Fruit fly (Drosophila melanogaster) whole organism, embryonic: ENCODE measurements around the gene CG12522.
A peak's percentile ranks its signal among the peaks of the same experiment; 100 is the strongest.

Experiments used
- Abd-B ChIP-seq: fragments of 200-800 bp; sonication (Bioruptor generic); optimal IDR thresholded peaks from 2 replicates; lab custom pipeline; 2018; ENCODE audit warnings: missing biosample characterization, mild to moderate bottlenecking, missing genetic modification characterization, moderate library complexity
- Bdp1 ChIP-seq: fragments of 200-800 bp; sonication (Bioruptor generic); optimal IDR thresholded peaks from 3 replicates; lab custom pipeline; 2016; ENCODE audit warnings: missing biosample characterization, missing genetic modification characterization
- CG10267 ChIP-seq: fragments of 200-800 bp; sonication (Bioruptor generic); optimal IDR thresholded peaks from 2 replicates; lab custom pipeline; 2018; ENCODE audit warnings: missing biosample characterization, mild to moderate bottlenecking, missing genetic modification characterization, moderate library complexity
- CG10274 ChIP-seq: fragments of 200-800 bp; sonication (Bioruptor generic); optimal IDR thresholded peaks from 3 replicates; lab custom pipeline; 2017; ENCODE audit warnings: missing biosample characterization, mild to moderate bottlenecking, missing genetic modification characterization
- CG11696 ChIP-seq: fragments of 200-800 bp; sonication (Bioruptor generic); IDR thresholded peaks from 2 replicates; pipeline ENCODE4 v1.3.6; 2022; ENCODE audit warnings: missing biosample characterization, missing genetic modification characterization
- CG12104 ChIP-seq: fragments of 200-800 bp; sonication (Bioruptor generic); optimal IDR thresholded peaks from 3 replicates; lab custom pipeline; 2016; ENCODE audit warnings: missing biosample characterization, missing genetic modification characterization
- CG14667 ChIP-seq: fragments of 200-800 bp; sonication (Bioruptor generic); IDR thresholded peaks from 2 replicates; pipeline ENCODE4 v1.3.6; 2022; ENCODE audit warnings: missing biosample characterization, missing genetic modification characterization
- CG14710 ChIP-seq: fragments of 200-800 bp; sonication (Bioruptor generic); optimal IDR thresholded peaks from 3 replicates; lab custom pipeline; 2019; ENCODE audit warnings: missing biosample characterization, mild to moderate bottlenecking, missing genetic modification characterization, moderate library complexity
- CG15601 ChIP-seq: fragments of 200-800 bp; sonication (Bioruptor generic); optimal IDR thresholded peaks from 3 replicates; lab custom pipeline; 2019; ENCODE audit warnings: missing biosample characterization, mild to moderate bottlenecking, missing genetic modification characterization, moderate library complexity
- CG17385 ChIP-seq: fragments of 200-800 bp; sonication (Bioruptor generic); optimal IDR thresholded peaks from 3 replicates; lab custom pipeline; 2018; ENCODE audit warnings: missing biosample characterization, mild to moderate bottlenecking, missing genetic modification characterization
- CG2129 ChIP-seq: fragments of 200-800 bp; sonication (Bioruptor generic); IDR thresholded peaks from 2 replicates; pipeline ENCODE4 v1.3.6; 2022; ENCODE audit warnings: missing biosample characterization, missing genetic modification characterization; ENCODE audit not compliant: partially characterized antibody
- CG3065 ChIP-seq: fragments of 200-800 bp; sonication (Bioruptor generic); optimal IDR thresholded peaks from 2 replicates; lab custom pipeline; 2016; ENCODE audit warnings: missing biosample characterization, missing genetic modification characterization
- CG4820 ChIP-seq: fragments of 200-800 bp; sonication (Bioruptor generic); optimal IDR thresholded peaks from 3 replicates; lab custom pipeline; 2016; ENCODE audit warnings: missing biosample characterization, missing genetic modification characterization
- CG6813 ChIP-seq: fragments of 200-800 bp; sonication (Bioruptor generic); optimal IDR thresholded peaks from 2 replicates; lab custom pipeline; 2017; ENCODE audit warnings: missing biosample characterization, missing genetic modification characterization, mild to moderate bottlenecking, moderate library complexity, missing genetic modification reagents
- CG7963 ChIP-seq: fragments of 200-800 bp; sonication (Bioruptor generic); IDR thresholded peaks from 3 replicates; pipeline ENCODE4 v1.3.6; 2022; ENCODE audit warnings: missing biosample characterization, missing genetic modification characterization; ENCODE audit not compliant: partially characterized antibody
- CG8478 ChIP-seq: fragments of >200 bp; optimal IDR thresholded peaks from 2 replicates; lab custom pipeline; 2018
- CkIIα-i1 ChIP-seq: fragments of 200-800 bp; sonication (Bioruptor generic); IDR thresholded peaks from 2 replicates; pipeline ENCODE4 v1.3.6; 2022; ENCODE audit warnings: missing biosample characterization, missing genetic modification characterization
- D ChIP-seq, 2 experiments: fragments of 200-800 bp in 1 of 2; fragments of >200 bp in 1 of 2; sonication (Bioruptor generic) in 1 of 2; optimal IDR thresholded peaks; 2 replicates in 1 of 2; 3 replicates in 1 of 2; lab custom pipeline; 2017; ENCODE audit warnings: mild to moderate bottlenecking in 1 of 2, missing biosample characterization in 1 of 2, missing genetic modification characterization in 1 of 2, missing genetic modification reagents in 1 of 2
- D19A ChIP-seq: fragments of 200-800 bp; optimal IDR thresholded peaks from 3 replicates; lab custom pipeline; 2019; ENCODE audit warnings: missing biosample characterization, mild to moderate bottlenecking, missing genetic modification characterization, moderate library complexity
- Deaf1 ChIP-seq: fragments of 200-800 bp; optimal IDR thresholded peaks from 3 replicates; lab custom pipeline; 2019; ENCODE audit warnings: missing biosample characterization, mild to moderate bottlenecking, missing genetic modification characterization, moderate library complexity
- Ets65A ChIP-seq: fragments of 200-800 bp; sonication (Bioruptor generic); peaks from one replicate; lab custom pipeline; 2016; ENCODE audit warnings: missing biosample characterization, missing genetic modification characterization
- Fer3 ChIP-seq: fragments of 200-800 bp; sonication (Bioruptor generic); optimal IDR thresholded peaks from 2 replicates; lab custom pipeline; 2018; ENCODE audit warnings: missing biosample characterization, mild to moderate bottlenecking, missing genetic modification characterization, moderate library complexity
- GATAe ChIP-seq: fragments of 200-800 bp; sonication (Bioruptor generic); conservative IDR thresholded peaks from 2 replicates; pipeline ENCODE4 v1.3.6; 2022; ENCODE audit warnings: missing biosample characterization, missing genetic modification characterization
- HLH54F ChIP-seq: fragments of 200-800 bp; sonication (Bioruptor generic); optimal IDR thresholded peaks from 3 replicates; lab custom pipeline; 2016; ENCODE audit warnings: missing biosample characterization, missing genetic modification characterization
- Meics ChIP-seq: fragments of 200-800 bp; sonication (Bioruptor generic); optimal IDR thresholded peaks from 2 replicates; lab custom pipeline; 2017; ENCODE audit warnings: missing biosample characterization, mild to moderate bottlenecking, missing genetic modification characterization
- Nf-YC ChIP-seq: fragments of 200-800 bp; optimal IDR thresholded peaks from 3 replicates; lab custom pipeline; 2019; ENCODE audit warnings: missing biosample characterization, mild to moderate bottlenecking, missing genetic modification characterization, moderate library complexity
- Oaz ChIP-seq: fragments of 200-800 bp; sonication (Bioruptor generic); IDR thresholded peaks from 2 replicates; pipeline ENCODE4 v1.3.6; 2022; ENCODE audit warnings: missing biosample characterization, missing genetic modification characterization
- Ravus ChIP-seq: fragments of 200-800 bp; sonication (Bioruptor generic); IDR thresholded peaks from 2 replicates; pipeline ENCODE4 v1.3.6; 2022; ENCODE audit warnings: missing biosample characterization, missing genetic modification characterization
- ara ChIP-seq: fragments of 200-800 bp; sonication (Bioruptor generic); IDR thresholded peaks from 2 replicates; pipeline ENCODE4 v1.3.6; 2022; ENCODE audit warnings: missing biosample characterization, missing genetic modification characterization
- crp ChIP-seq, 2 experiments: fragments of 200-800 bp; sonication (Bioruptor generic); optimal IDR thresholded peaks; 2 replicates in 1 of 2; 3 replicates in 1 of 2; lab custom pipeline; 2017; ENCODE audit warnings: missing biosample characterization in 2 of 2, missing genetic modification characterization in 2 of 2, mild to moderate bottlenecking in 1 of 2, moderate library complexity in 1 of 2
- en ChIP-seq: fragments of 200-800 bp; sonication (Bioruptor generic); optimal IDR thresholded peaks from 2 replicates; lab custom pipeline; 2016; ENCODE audit warnings: missing biosample characterization, missing genetic modification characterization
- fd3F ChIP-seq: fragments of 200-800 bp; sonication (Bioruptor generic); optimal IDR thresholded peaks from 2 replicates; lab custom pipeline; 2018; ENCODE audit warnings: missing biosample characterization, mild to moderate bottlenecking, missing genetic modification characterization, moderate library complexity
- fd64A ChIP-seq: fragments of 200-800 bp; sonication (Bioruptor generic); optimal IDR thresholded peaks from 3 replicates; lab custom pipeline; 2018; ENCODE audit warnings: missing biosample characterization, mild to moderate bottlenecking, missing genetic modification characterization
- grn ChIP-seq: fragments of 200-800 bp; sonication (Bioruptor generic); optimal IDR thresholded peaks from 3 replicates; lab custom pipeline; 2017; ENCODE audit warnings: missing biosample characterization, missing genetic modification characterization
- gt ChIP-seq: fragments of 200-800 bp; sonication (Bioruptor generic); IDR thresholded peaks from 2 replicates; pipeline ENCODE4 v1.3.6; 2022; ENCODE audit warnings: missing biosample characterization, missing genetic modification characterization
- her ChIP-seq: fragments of 200-800 bp; sonication (Bioruptor generic); optimal IDR thresholded peaks from 2 replicates; lab custom pipeline; 2016; ENCODE audit warnings: missing biosample characterization, missing genetic modification characterization
- lov ChIP-seq, 2 experiments: fragments of 200-800 bp in 1 of 2; fragments of >200 bp in 1 of 2; sonication (Bioruptor generic) in 1 of 2; IDR thresholded peaks in 1 of 2; optimal IDR thresholded peaks in 1 of 2; 2 replicates in 1 of 2; 3 replicates in 1 of 2; pipeline versions ENCODE4 v1.3.6 to Lab custom; 2017 to 2022; ENCODE audit warnings: missing biosample characterization in 1 of 2, missing genetic modification characterization in 1 of 2
- mam ChIP-seq: fragments of 200-800 bp; sonication (Bioruptor generic); optimal IDR thresholded peaks from 3 replicates; lab custom pipeline; 2016; ENCODE audit warnings: missing biosample characterization, missing genetic modification characterization
- org-1 ChIP-seq: fragments of 200-800 bp; sonication (Bioruptor generic); optimal IDR thresholded peaks from 2 replicates; lab custom pipeline; 2017; ENCODE audit warnings: missing biosample characterization, missing genetic modification characterization
- pb ChIP-seq: fragments of 200-800 bp; sonication (Bioruptor generic); optimal IDR thresholded peaks from 3 replicates; lab custom pipeline; 2016; ENCODE audit warnings: missing biosample characterization, missing genetic modification characterization
- ranshi ChIP-seq: fragments of 200-800 bp; sonication (Bioruptor generic); IDR thresholded peaks from 2 replicates; pipeline ENCODE4 v1.3.6; 2022; ENCODE audit warnings: missing biosample characterization, missing genetic modification characterization
- sd ChIP-seq: fragments of 200-800 bp; sonication (Bioruptor generic); optimal IDR thresholded peaks from 3 replicates; lab custom pipeline; 2018; ENCODE audit warnings: missing biosample characterization, mild to moderate bottlenecking, missing genetic modification characterization, moderate library complexity
- stwl ChIP-seq: fragments of 200-800 bp; sonication (Bioruptor generic); optimal IDR thresholded peaks from 3 replicates; lab custom pipeline; 2018; ENCODE audit warnings: missing biosample characterization, mild to moderate bottlenecking, missing genetic modification characterization, moderate library complexity
- tx ChIP-seq: fragments of 200-800 bp; sonication (Bioruptor generic); optimal IDR thresholded peaks from 2 replicates; lab custom pipeline; 2016; ENCODE audit warnings: missing biosample characterization, missing genetic modification characterization
- vnd ChIP-seq: fragments of 200-800 bp; sonication (Bioruptor generic); IDR thresholded peaks from 3 replicates; pipeline ENCODE4 v1.3.6; 2022; ENCODE audit warnings: missing biosample characterization, missing genetic modification characterization; ENCODE audit not compliant: partially characterized antibody
- vvl ChIP-seq: fragments of 200-800 bp; sonication (Bioruptor generic); IDR thresholded peaks from 2 replicates; pipeline ENCODE4 v1.3.6; 2022; ENCODE audit warnings: missing biosample characterization, missing genetic modification characterization
- wor ChIP-seq: fragments of 200-800 bp; sonication (Bioruptor generic); IDR thresholded peaks from 2 replicates; pipeline ENCODE4 v1.3.6; 2022; ENCODE audit warnings: missing biosample characterization, missing genetic modification characterization
- yki ChIP-seq: fragments of >200 bp; optimal IDR thresholded peaks from 3 replicates; lab custom pipeline; 2018
- zen2 ChIP-seq: fragments of 200-800 bp; sonication (Bioruptor generic); IDR thresholded peaks from 3 replicates; pipeline ENCODE4 v1.3.6; 2022; ENCODE audit warnings: missing biosample characterization, missing genetic modification characterization; ENCODE audit not compliant: partially characterized antibody
- zfh2 ChIP-seq: fragments of 200-800 bp; sonication (Bioruptor generic); optimal IDR thresholded peaks from 2 replicates; lab custom pipeline; 2016; ENCODE audit warnings: missing biosample characterization, missing genetic modification characterization

The CG12522 gene

dm6 chr3L:11096195-11096908 is 11.7 kb upstream of the CG12522 start, which contains the start of the genes CG46439, Iyd and CG33947 (continued):
- no peak for TF ChIP-seq Ravus
- TF ChIP-seq mam (GFP tag; lab: Kevin White, UChicago) = no peak
- peak; percentile 70 for TF ChIP-seq stwl (tag; lab: Kevin White, UChicago)
- TF ChIP-seq ranshi = no peak
- TF ChIP-seq Nf-YC (tag; lab: Kevin White, UChicago) = peak; percentile 13
- TF ChIP-seq CG2129 = no peak
- TF ChIP-seq her (GFP tag; lab: Kevin White, UChicago) = no peak
- TF ChIP-seq Oaz = no peak
- no peak for TF ChIP-seq org-1 (GFP tag; lab: Kevin White, UChicago)
- no peak for TF ChIP-seq tx (GFP tag; lab: Kevin White, UChicago)
- no peak for TF ChIP-seq CG14667 (GFP tag; lab: Robert Waterston, UW)
- TF ChIP-seq vnd (GFP tag; lab: Robert Waterston, UW) = no peak
- no peak for TF ChIP-seq CkIIα-i1 (GFP tag; lab: Robert Waterston, UW)
- TF ChIP-seq yki = peak; percentile 52
- no peak for TF ChIP-seq ara (GFP tag; lab: Robert Waterston, UW)
- peak; percentile 70 to 93 for TF ChIP-seq crp (GFP tag; optimal IDR thresholded peaks at IDR 0.05; lab: Kevin White, UChicago)
- peak; percentile 14; the same call in 1 of the 2 replicates for TF ChIP-seq vvl
- no peak for TF ChIP-seq D19A (tag; lab: Kevin White, UChicago)
- TF ChIP-seq CG14710 (tag; lab: Kevin White, UChicago) = no peak
- no peak for TF ChIP-seq Abd-B (GFP tag; lab: Kevin White, UChicago)
- TF ChIP-seq CG11696 = no peak
- TF ChIP-seq pb (GFP tag; lab: Kevin White, UChicago) = no peak
- peak; percentile 22 for TF ChIP-seq zfh2 (GFP tag; lab: Kevin White, UChicago)
- TF ChIP-seq Fer3 (tag; lab: Kevin White, UChicago) = no peak
- no peak for TF ChIP-seq CG10274 (GFP tag; lab: Kevin White, UChicago)
- no peak for TF ChIP-seq gt
- TF ChIP-seq D (optimal IDR thresholded peaks at IDR 0.05; lab: Kevin White, UChicago) = no peak
- TF ChIP-seq D (GFP tag; optimal IDR thresholded peaks at IDR 0.05; lab: Kevin White, UChicago) = no peak
- TF ChIP-seq Meics = no peak
- no peak for TF ChIP-seq Bdp1 (GFP tag; lab: Kevin White, UChicago)
- TF ChIP-seq sd (tag; lab: Kevin White, UChicago) = no peak
- peak; percentile 80 for TF ChIP-seq CG17385
- TF ChIP-seq lov (optimal IDR thresholded peaks at IDR 0.05; lab: Kevin White, UChicago) = no peak
- no peak for TF ChIP-seq lov (GFP tag; IDR thresholded peaks at IDR 0.05; lab: Robert Waterston, UW)
- no peak for TF ChIP-seq CG12104 (GFP tag; lab: Kevin White, UChicago)
- peak; percentile 0 for TF ChIP-seq HLH54F (GFP tag; lab: Kevin White, UChicago)
- peak; percentile 95 for TF ChIP-seq CG10267 (tag; lab: Kevin White, UChicago)
- no peak for TF ChIP-seq CG8478 (lab: Kevin White, UChicago)
- no peak for TF ChIP-seq CG7963 (GFP tag; lab: Robert Waterston, UW)
- no peak for TF ChIP-seq CG3065 (GFP tag; lab: Kevin White, UChicago)
- TF ChIP-seq grn = no peak
- no peak for TF ChIP-seq GATAe (GFP tag; lab: Robert Waterston, UW)
- TF ChIP-seq Deaf1 (tag; lab: Kevin White, UChicago) = peak; percentile 46
- no peak for TF ChIP-seq wor (GFP tag; lab: Robert Waterston, UW)
- no peak for TF ChIP-seq CG6813 (GFP tag; lab: Kevin White, UChicago)
- no peak for TF ChIP-seq en
- no peak for TF ChIP-seq CG4820
- TF ChIP-seq Ets65A (GFP tag; lab: Kevin White, UChicago) = no peak
- no peak for TF ChIP-seq fd3F (GFP tag; lab: Kevin White, UChicago)
- TF ChIP-seq CG15601 (tag; lab: Kevin White, UChicago) = no peak
- no peak; the same call in 2 of the 3 replicates for TF ChIP-seq zen2 (GFP tag; lab: Robert Waterston, UW)
- no peak for TF ChIP-seq fd64A (GFP tag; lab: Kevin White, UChicago)
